Fruit fly (Drosophila melanogaster): ENCODE results near the gene VAChT.
A peak's percentile ranks its signal among the peaks of the same experiment; 100 is the strongest.

dm6 chr3R:18742358-18743269 is 37.3 kb downstream of the VAChT start:
- no peak for TF ChIP-seq fkh (GFP tag; optimal IDR thresholded peaks at IDR 0.05)
- TF ChIP-seq Sox102F (GFP tag; optimal IDR thresholded peaks at IDR 0.05): peak; percentile 65
- peak; percentile 79 for TF ChIP-seq topi (GFP tag; optimal IDR thresholded peaks at IDR 0.05)
- peak; percentile 69 for TF ChIP-seq Met (GFP tag; optimal IDR thresholded peaks at IDR 0.05)
- TF ChIP-seq CG9139 (GFP tag; optimal IDR thresholded peaks at IDR 0.05): no peak
- no peak for TF ChIP-seq CG6854 (GFP tag; optimal IDR thresholded peaks at IDR 0.05)
- no peak for TF ChIP-seq Lpt (GFP tag; optimal IDR thresholded peaks at IDR 0.05)
- no peak for TF ChIP-seq dsx (GFP tag; optimal IDR thresholded peaks at IDR 0.05; ENCODE audit: poor library complexity, severe bottlenecking)
- no peak for TF ChIP-seq net (GFP tag; optimal IDR thresholded peaks at IDR 0.05)
- TF ChIP-seq CG11294 (GFP tag; IDR thresholded peaks at IDR 0.05): no peak
- TF ChIP-seq OdsH (GFP tag; optimal IDR thresholded peaks at IDR 0.05): peak; percentile 49
- peak; percentile 67 for TF ChIP-seq CG31627 (GFP tag; optimal IDR thresholded peaks at IDR 0.05)
- TF ChIP-seq Hr39 (GFP tag; optimal IDR thresholded peaks at IDR 0.05): peak; percentile 64
